Worm (Caenorhabditis elegans) whole organism, L4/young adult: ENCODE results near the gene K09E9.4.

Experiments
- W03F9.2 ChIP-seq: fragments of 150-350 bp; optimal IDR thresholded peaks from 2 replicates; lab custom pipeline; 2014; ENCODE audit warnings: missing biosample characterization, missing genetic modification characterization
- dao-5 ChIP-seq: sonication (generic microtip); optimal IDR thresholded peaks from 2 replicates; lab custom pipeline; 2016; ENCODE audit warnings: missing genotype, missing genetic modification characterization, moderate library complexity, missing compliant biosample characterization
- him-1 ChIP-seq: sonication (generic microtip); optimal IDR thresholded peaks from 2 replicates; lab custom pipeline; 2016; ENCODE audit warnings: missing genotype, missing genetic modification reagents, missing genetic modification characterization, missing compliant biosample characterization

Gene K09E9.4

DNA sequence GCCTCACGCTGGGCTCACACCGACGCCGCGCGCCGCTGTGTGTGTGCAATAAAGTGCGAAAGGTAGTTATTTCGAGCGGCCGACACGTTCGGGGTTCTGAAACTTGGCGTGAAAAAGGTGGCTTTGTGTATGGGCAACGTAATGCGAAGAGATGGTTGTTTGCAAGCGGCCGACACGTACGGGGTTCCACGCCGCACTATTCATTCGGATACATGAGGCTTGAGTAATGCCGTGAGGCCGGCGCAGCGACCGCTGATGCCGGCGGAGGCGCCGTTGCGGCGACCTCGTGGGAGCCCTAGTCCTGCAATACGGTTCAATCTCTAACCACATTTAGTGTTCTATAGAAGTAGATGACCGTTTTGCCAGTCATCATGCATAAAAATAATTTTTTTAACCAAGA, 36.2 kb downstream of the K09E9.4 start:
- TF ChIP-seq him-1 (tag; lab: Kevin White, UChicago) (no peak), dao-5 (tag; lab: Kevin White, UChicago) (no peak), W03F9.2 (no peak)

DNA sequence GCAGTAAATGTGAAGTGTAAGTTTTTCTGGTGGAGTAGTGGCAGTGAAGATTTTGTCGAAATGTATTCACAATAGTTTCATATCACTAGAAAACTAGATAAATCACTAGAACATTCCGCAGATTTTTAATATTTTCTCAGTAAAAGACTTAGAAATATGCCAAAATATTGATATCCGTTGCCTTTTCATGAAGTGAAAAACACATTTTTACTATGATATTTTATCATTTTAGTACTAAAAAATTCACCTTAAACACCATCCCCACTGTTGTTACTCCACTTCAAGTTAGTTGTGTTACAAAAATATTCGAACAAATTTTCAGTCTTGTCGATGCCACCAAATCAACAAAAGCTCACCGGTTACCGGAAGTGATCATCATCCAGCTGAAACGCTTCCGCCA, 36.9 kb downstream of the K09E9.4 start:
- no peak for TF ChIP-seq dao-5 (tag; lab: Kevin White, UChicago)
- TF ChIP-seq him-1 (tag; lab: Kevin White, UChicago): no peak
- TF ChIP-seq W03F9.2: no peak

DNA sequence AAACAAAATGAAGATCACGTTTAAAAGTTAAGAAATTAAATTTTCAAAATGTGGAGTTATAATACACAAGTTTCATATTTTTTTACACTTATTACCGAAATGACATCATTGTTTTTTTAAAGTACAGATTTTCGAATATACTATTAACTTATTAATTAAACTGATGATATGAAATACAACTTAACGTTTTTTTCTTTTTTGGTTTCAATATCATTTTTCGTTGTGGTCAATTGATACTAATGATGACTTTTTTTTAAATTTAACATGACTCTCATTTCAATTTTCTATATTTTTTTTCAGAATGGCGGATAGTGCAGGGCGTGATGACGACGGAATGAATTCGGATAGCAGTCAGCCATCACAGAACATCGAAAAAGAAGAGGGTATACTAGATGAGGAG, 39.2 kb downstream of the K09E9.4 start, which contains the start of gene usp-33:
TSS of gene usp-33 (plus strand) at position 301 of the 400 bp plus-strand sequence.
- TF ChIP-seq him-1 (tag; lab: Kevin White, UChicago) (no peak), W03F9.2 (no peak), dao-5 (tag; lab: Kevin White, UChicago) (no peak)

DNA sequence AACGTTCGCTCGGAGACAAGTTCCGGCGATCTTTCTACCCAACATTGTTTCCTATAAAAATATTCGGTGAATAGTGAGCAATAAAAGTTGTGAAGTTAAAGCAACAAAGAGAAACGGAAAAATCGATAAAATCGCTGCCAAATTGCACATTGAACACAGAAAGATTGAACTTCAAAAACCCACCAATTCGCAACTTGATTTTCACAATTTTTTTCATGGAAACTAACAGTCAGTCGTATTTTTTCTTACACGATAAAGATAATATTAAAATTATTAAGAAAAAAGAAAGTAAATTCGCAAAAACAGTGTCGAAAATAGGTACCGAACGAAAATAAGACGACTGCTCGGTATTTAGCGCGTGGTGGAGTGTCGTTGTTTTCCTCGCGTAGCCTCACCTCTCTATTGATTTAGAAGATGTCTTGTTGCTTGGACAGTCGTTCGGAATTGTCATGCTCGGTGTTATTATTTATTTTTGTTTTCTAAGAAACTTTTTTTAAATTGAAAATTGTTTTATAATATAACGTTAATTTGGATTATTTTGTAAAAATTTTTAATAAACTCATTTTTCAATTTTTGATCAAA, 39.8 kb downstream of the K09E9.4 start, which contains the start of gene gas-1:
TSS of gene gas-1 (minus strand) at position 51 of the 582 bp plus-strand sequence.
- TF ChIP-seq dao-5 (tag; lab: Kevin White, UChicago) (no peak), W03F9.2 (no peak), him-1 (tag; lab: Kevin White, UChicago) (no peak)

DNA sequence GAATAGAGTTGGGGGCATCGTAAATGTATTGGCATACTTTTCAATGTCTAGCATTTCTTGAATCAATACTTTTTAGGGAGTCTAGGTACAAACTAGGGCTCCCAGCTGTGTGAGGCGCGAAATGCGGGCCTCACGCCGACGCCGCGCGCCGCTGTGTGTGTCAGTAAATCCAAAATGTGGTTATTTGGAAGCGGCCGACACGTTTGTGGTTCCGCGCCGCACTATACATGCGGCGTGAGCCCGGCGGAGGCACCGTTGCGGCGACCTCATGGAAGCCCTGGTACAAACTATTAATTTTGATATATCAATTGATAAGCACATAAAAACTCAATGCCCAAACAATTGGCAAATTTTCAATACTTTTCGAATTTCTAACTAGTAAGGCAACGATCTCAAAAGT, 44.0 kb downstream of the K09E9.4 start:
- no peak for TF ChIP-seq dao-5 (tag; lab: Kevin White, UChicago)
- TF ChIP-seq him-1 (tag; lab: Kevin White, UChicago): no peak
- no peak for TF ChIP-seq W03F9.2

DNA sequence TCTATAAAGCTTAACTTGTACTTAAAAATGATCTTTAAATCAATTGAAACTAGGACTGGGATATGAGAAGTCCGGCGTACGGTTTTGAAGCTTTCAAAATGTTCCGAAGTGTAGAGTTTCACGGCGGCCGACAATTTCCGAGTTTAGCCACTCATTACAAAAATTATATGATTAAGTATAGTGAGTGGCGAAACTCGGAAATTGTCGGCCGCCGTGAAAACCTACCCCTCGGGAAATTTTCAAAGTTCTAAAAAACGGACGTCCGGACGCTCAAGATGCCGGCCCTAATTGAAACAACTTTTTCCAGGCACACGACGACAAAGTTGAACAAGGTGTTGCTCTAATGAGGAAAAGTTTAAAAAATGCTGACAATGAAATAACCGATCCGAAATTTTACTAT, 45.1 kb downstream of the K09E9.4 start:
- no peak for TF ChIP-seq him-1 (tag; lab: Kevin White, UChicago)
- TF ChIP-seq W03F9.2: no peak
- no peak for TF ChIP-seq dao-5 (tag; lab: Kevin White, UChicago)
